Worm (Caenorhabditis elegans) whole organism, L1 larva: ENCODE results near the gene C16H3.3.

Source experiments
- C34B4.2 ChIP-seq: sonication (generic microtip); optimal IDR thresholded peaks from 2 replicates; lab custom pipeline; 2017; ENCODE audit warnings: mild to moderate bottlenecking, missing genetic modification characterization, missing compliant biosample characterization
- alr-1 ChIP-seq: fragments of 200-800 bp; sonication (Bioruptor generic); optimal IDR thresholded peaks from 2 replicates; lab custom pipeline; 2018; ENCODE audit warnings: borderline replicate concordance, mild to moderate bottlenecking, missing genetic modification characterization, missing compliant biosample characterization
- blmp-1 ChIP-seq: fragments of 150-350 bp; optimal IDR thresholded peaks from 2 replicates; lab custom pipeline; 2014; ENCODE audit warnings: missing biosample characterization, missing genetic modification characterization
- ceh-8 ChIP-seq: fragments of 200-800 bp; sonication (Bioruptor generic); optimal IDR thresholded peaks from 2 replicates; lab custom pipeline; 2018; ENCODE audit warnings: mild to moderate bottlenecking, missing genetic modification characterization, moderate library complexity, missing compliant biosample characterization
- ceh-88 ChIP-seq: fragments of 200-800 bp; sonication (Bioruptor generic); IDR thresholded peaks from 2 replicates; pipeline ENCODE4 v1.3.6; 2022; ENCODE audit warnings: missing genetic modification characterization, missing compliant biosample characterization
- ces-1 ChIP-seq: fragments of 150-350 bp; optimal IDR thresholded peaks from 2 replicates; lab custom pipeline; 2014; ENCODE audit warnings: missing biosample characterization, missing genetic modification reagents, missing genetic modification characterization
- dpl-1 ChIP-seq, 3 experiments: fragments of 150-350 bp in 2 of 3; sonication (generic microtip) in 1 of 3; optimal IDR thresholded peaks; 2 replicates each; lab custom pipeline; 2014 to 2017; ENCODE audit warnings: missing biosample characterization in 3 of 3, missing genetic modification characterization in 3 of 3, missing genetic modification reagents in 3 of 3
- efl-1 ChIP-seq, 4 experiments: fragments of 150-350 bp; optimal IDR thresholded peaks in 3 of 4; peaks in 1 of 4; 1 replicate in 1 of 4; 2 replicates in 3 of 4; lab custom pipeline; 2014; ENCODE audit warnings: missing biosample characterization in 2 of 4, missing genetic modification characterization in 2 of 4, missing genetic modification reagents in 2 of 4
- egl-13 ChIP-seq: sonication (generic microtip); optimal IDR thresholded peaks from 2 replicates; lab custom pipeline; 2016; ENCODE audit warnings: missing genotype, missing genetic modification reagents, missing genetic modification characterization, missing compliant biosample characterization
- egl-27 ChIP-seq, 2 experiments: fragments of 150-350 bp in 1 of 2; sonication (generic microtip); optimal IDR thresholded peaks; 3 replicates each; lab custom pipeline; 2017 to 2018; ENCODE audit warnings: missing biosample characterization in 2 of 2, missing genetic modification characterization in 2 of 2, missing genetic modification reagents in 2 of 2
- elt-2 ChIP-seq: sonication (generic microtip); optimal IDR thresholded peaks from 2 replicates; lab custom pipeline; 2016; ENCODE audit warnings: missing genetic modification characterization, mild to moderate bottlenecking, inconsistent platforms, missing compliant biosample characterization, missing genetic modification reagents
- elt-3 ChIP-seq, 6 experiments: fragments of 150-350 bp in 1 of 6; sonication (generic microtip); optimal IDR thresholded peaks; 2 replicates each; lab custom pipeline; 2017 to 2018; ENCODE audit warnings: missing biosample characterization in 6 of 6, missing genetic modification characterization in 6 of 6, inconsistent platforms in 1 of 6
- ets-5 ChIP-seq: fragments of 200-800 bp; sonication (Bioruptor generic); IDR thresholded peaks from 2 replicates; pipeline ENCODE4 v1.3.6; 2022; ENCODE audit warnings: missing genetic modification characterization, missing compliant biosample characterization
- fkh-8 ChIP-seq: sonication (generic microtip); optimal IDR thresholded peaks from 2 replicates; lab custom pipeline; 2016; ENCODE audit warnings: mild to moderate bottlenecking, missing genetic modification characterization, missing compliant biosample characterization
- grh-1 ChIP-seq: fragments of 200-800 bp; sonication (Bioruptor generic); IDR thresholded peaks from 2 replicates; pipeline ENCODE4 v1.3.6; 2022; ENCODE audit warnings: missing genetic modification reagents, missing genetic modification characterization, missing compliant biosample characterization
- hpl-2 ChIP-seq: fragments of 150-350 bp; optimal IDR thresholded peaks from 2 replicates; lab custom pipeline; 2014; ENCODE audit warnings: missing biosample characterization, missing genetic modification reagents, missing genetic modification characterization
- irx-1 ChIP-seq: sonication (generic microtip); optimal IDR thresholded peaks from 2 replicates; lab custom pipeline; 2016; ENCODE audit warnings: missing genetic modification characterization, missing compliant biosample characterization
- jun-1 ChIP-seq: fragments of 150-350 bp; optimal IDR thresholded peaks from 2 replicates; lab custom pipeline; 2014; ENCODE audit warnings: missing biosample characterization, missing genetic modification reagents, missing genetic modification characterization
- lin-14 ChIP-seq: fragments of 200-800 bp; sonication (Bioruptor generic); optimal IDR thresholded peaks from 2 replicates; lab custom pipeline; 2018; ENCODE audit warnings: mild to moderate bottlenecking, missing genetic modification characterization, moderate library complexity, missing compliant biosample characterization
- lin-35 ChIP-seq, 2 experiments: fragments of 150-350 bp; optimal IDR thresholded peaks; 2 replicates each; lab custom pipeline; 2014; ENCODE audit warnings: missing biosample characterization in 2 of 2, missing genetic modification characterization in 2 of 2, missing genetic modification reagents in 2 of 2
- lin-39 ChIP-seq: fragments of 150-350 bp; optimal IDR thresholded peaks from 2 replicates; lab custom pipeline; 2014; ENCODE audit warnings: missing biosample characterization, missing genetic modification reagents, missing genetic modification characterization
- lsy-2 ChIP-seq, 2 experiments: fragments of 150-350 bp; optimal IDR thresholded peaks; 2 replicates each; lab custom pipeline; 2014; ENCODE audit warnings: missing biosample characterization in 2 of 2, missing genetic modification characterization in 2 of 2
- mdl-1 ChIP-seq, 2 experiments: fragments of 150-350 bp; optimal IDR thresholded peaks; 2 replicates each; lab custom pipeline; 2014 to 2017; ENCODE audit warnings: missing biosample characterization in 2 of 2, missing genetic modification characterization in 2 of 2, inconsistent platforms in 1 of 2
- mef-2 ChIP-seq: fragments of 150-350 bp; optimal IDR thresholded peaks from 2 replicates; lab custom pipeline; 2014; ENCODE audit warnings: missing biosample characterization, missing genetic modification characterization
- mep-1 ChIP-seq: fragments of 150-350 bp; optimal IDR thresholded peaks from 2 replicates; lab custom pipeline; 2014; ENCODE audit warnings: missing biosample characterization, missing genetic modification characterization
- nhr-19 ChIP-seq: fragments of 200-800 bp; sonication (Bioruptor generic); conservative IDR thresholded peaks from 2 replicates; pipeline ENCODE4 v1.3.6; 2022; ENCODE audit warnings: missing genetic modification characterization, missing compliant biosample characterization
- nhr-20 ChIP-seq: sonication (generic microtip); optimal IDR thresholded peaks from 2 replicates; lab custom pipeline; 2016; ENCODE audit warnings: mild to moderate bottlenecking, missing genetic modification characterization, missing compliant biosample characterization
- nhr-28 ChIP-seq: fragments of 150-350 bp; optimal IDR thresholded peaks from 2 replicates; lab custom pipeline; 2014; ENCODE audit warnings: missing biosample characterization, missing genetic modification characterization
- nhr-47 ChIP-seq: sonication (generic microtip); optimal IDR thresholded peaks from 2 replicates; lab custom pipeline; 2016; ENCODE audit warnings: mild to moderate bottlenecking, missing genetic modification characterization, moderate library complexity, missing compliant biosample characterization
- nhr-71 ChIP-seq: sonication (generic microtip); optimal IDR thresholded peaks from 2 replicates; lab custom pipeline; 2016; ENCODE audit warnings: mild to moderate bottlenecking, missing genetic modification characterization, moderate library complexity, missing compliant biosample characterization
- nhr-84 ChIP-seq: sonication (generic microtip); optimal IDR thresholded peaks from 2 replicates; lab custom pipeline; 2017; ENCODE audit warnings: missing biosample characterization, missing genetic modification characterization
- nhr-85 ChIP-seq: sonication (generic microtip); peaks from one replicate; lab custom pipeline; 2016; ENCODE audit warnings: missing genetic modification characterization, inconsistent platforms, missing compliant biosample characterization
- nhr-90 ChIP-seq: sonication (generic microtip); optimal IDR thresholded peaks from 2 replicates; lab custom pipeline; 2016; ENCODE audit warnings: mild to moderate bottlenecking, missing genetic modification characterization, missing compliant biosample characterization; ENCODE audit not compliant: poor library complexity
- pag-3 ChIP-seq: sonication (generic microtip); optimal IDR thresholded peaks from 2 replicates; lab custom pipeline; 2017; ENCODE audit warnings: missing genetic modification characterization, mild to moderate bottlenecking, missing compliant biosample characterization, antibody characterized with exemption, borderline replicate concordance; ENCODE audit not compliant: insufficient read depth
- pqm-1 ChIP-seq: sonication (generic microtip); optimal IDR thresholded peaks from 3 replicates; lab custom pipeline; 2017; ENCODE audit warnings: missing biosample characterization, missing genetic modification characterization
- snpc-4 ChIP-seq: fragments of 150-350 bp; optimal IDR thresholded peaks from 2 replicates; lab custom pipeline; 2014; ENCODE audit warnings: missing biosample characterization, missing genetic modification characterization
- snu-23 ChIP-seq: sonication (generic microtip); optimal IDR thresholded peaks from 2 replicates; lab custom pipeline; 2016; ENCODE audit warnings: missing genetic modification characterization, missing compliant biosample characterization
- swsn-7 ChIP-seq: sonication (generic microtip); optimal IDR thresholded peaks from 2 replicates; lab custom pipeline; 2016; ENCODE audit warnings: missing genetic modification characterization, missing compliant biosample characterization
- tbx-2 ChIP-seq: sonication (generic microtip); optimal IDR thresholded peaks from 2 replicates; lab custom pipeline; 2016; ENCODE audit warnings: missing genetic modification characterization, missing compliant biosample characterization
- unc-30 ChIP-seq: sonication (generic microtip); optimal IDR thresholded peaks from 2 replicates; lab custom pipeline; 2017; ENCODE audit warnings: missing biosample characterization, missing genetic modification characterization
- unc-62 ChIP-seq: fragments of 150-350 bp; optimal IDR thresholded peaks from 2 replicates; lab custom pipeline; 2014; ENCODE audit warnings: missing biosample characterization, missing genetic modification reagents, missing genetic modification characterization
- vab-15 ChIP-seq: sonication (generic microtip); optimal IDR thresholded peaks from 2 replicates; lab custom pipeline; 2017; ENCODE audit warnings: missing genotype, mild to moderate bottlenecking, missing genetic modification characterization, missing compliant biosample characterization
- xbp-1 ChIP-seq: sonication (generic microtip); optimal IDR thresholded peaks from 2 replicates; lab custom pipeline; 2016; ENCODE audit warnings: missing genetic modification characterization, missing compliant biosample characterization
- zip-4 ChIP-seq: fragments of 200-800 bp; sonication (Bioruptor generic); optimal IDR thresholded peaks from 2 replicates; lab custom pipeline; 2018; ENCODE audit warnings: mild to moderate bottlenecking, missing genetic modification characterization, moderate library complexity, missing compliant biosample characterization
- ztf-11 ChIP-seq, 2 experiments: sonication (generic microtip); optimal IDR thresholded peaks; 2 replicates each; lab custom pipeline; 2016 to 2017; ENCODE audit warnings: missing genetic modification characterization in 2 of 2, missing biosample characterization in 1 of 2, missing compliant biosample characterization in 1 of 2

Gene C16H3.3

ce11 chrX:17638460-17638859 is 28.6 kb upstream of the C16H3.3 start:
- TF ChIP-seq elt-2 (peak; percentile 35), nhr-85 (tag; lab: Kevin White, UChicago) (peak; percentile 60), dpl-1 (GFP tag; optimal IDR thresholded peaks at IDR 0.05; lab: Kevin White, UChicago) (no peak), ztf-11 (tag; optimal IDR thresholded peaks at IDR 0.05; lab: Kevin White, UChicago) (no peak), blmp-1 (peak; percentile 23), zip-4 (GFP tag; lab: Kevin White, UChicago) (no peak), lin-14 (GFP tag; lab: Kevin White, UChicago) (peak; percentile 13), unc-30 (no peak), elt-3 (tag; optimal IDR thresholded peaks at IDR 0.05; lab: Kevin White, UChicago) (peak in 1 of 6 experiments; percentile 60), nhr-71 (tag; lab: Kevin White, UChicago) (peak; percentile 33), hpl-2 (GFP tag; lab: Kevin White, UChicago) (no peak), egl-13 (tag; lab: Kevin White, UChicago) (no peak)

DNA sequence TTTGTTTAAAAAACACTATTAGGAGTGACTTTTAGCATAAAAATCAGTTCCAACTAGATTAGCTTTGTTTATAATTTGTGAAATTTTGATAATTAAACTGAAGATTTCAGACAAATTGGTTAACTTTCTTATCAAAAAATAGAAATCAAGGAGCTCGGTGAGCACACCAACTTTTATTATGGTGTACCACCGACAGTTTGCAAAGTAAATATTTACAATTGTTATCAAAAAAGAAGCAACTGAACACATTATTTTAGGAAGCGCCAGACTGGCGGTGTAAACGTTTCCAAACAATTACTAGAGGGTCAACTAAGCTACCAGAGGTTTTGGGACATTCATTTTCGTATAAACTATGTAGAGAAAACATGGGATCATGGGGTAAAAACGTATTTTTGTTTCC is 27.7 kb upstream of the C16H3.3 start:
- TF ChIP-seq lin-39 (tag; lab: Kevin White, UChicago) = no peak
- TF ChIP-seq C34B4.2 (tag; lab: Kevin White, UChicago) = no peak
- TF ChIP-seq xbp-1 (tag; lab: Kevin White, UChicago) = no peak
- no peak for TF ChIP-seq hpl-2 (GFP tag; lab: Kevin White, UChicago)
- no peak for TF ChIP-seq nhr-19 (GFP tag; lab: Robert Waterston, UW)
- TF ChIP-seq mef-2 (tag; lab: Kevin White, UChicago) = no peak
- no peak for TF ChIP-seq blmp-1
- no peak for TF ChIP-seq dpl-1 (GFP tag; optimal IDR thresholded peaks at IDR 0.05; lab: Kevin White, UChicago)
- no peak for TF ChIP-seq nhr-84 (tag; lab: Kevin White, UChicago)
- no peak for TF ChIP-seq snpc-4
- no peak for TF ChIP-seq egl-27 (tag; optimal IDR thresholded peaks at IDR 0.05; lab: Kevin White, UChicago)

ce11 chrX:17636326-17636735 is 26.5 kb upstream of the C16H3.3 start:
- no peak for TF ChIP-seq ceh-8
- peak; percentile 60 for TF ChIP-seq snu-23 (GFP tag; lab: Kevin White, UChicago)
- TF ChIP-seq vab-15 (tag; lab: Kevin White, UChicago) = no peak
- TF ChIP-seq elt-2 = peak; percentile 45
- TF ChIP-seq ces-1 (GFP tag; lab: Kevin White, UChicago) = no peak
- TF ChIP-seq lsy-2 (tag; optimal IDR thresholded peaks at IDR 0.05; lab: Kevin White, UChicago) = peak in 1 of 2 experiments; percentile 37
- TF ChIP-seq nhr-71 (tag; lab: Kevin White, UChicago) = peak; percentile 83
- TF ChIP-seq fkh-8 (tag; lab: Kevin White, UChicago) = no peak
- TF ChIP-seq irx-1 (tag; lab: Kevin White, UChicago) = peak; percentile 20
- no peak for TF ChIP-seq swsn-7
- peak; percentile 48 for TF ChIP-seq tbx-2 (tag; lab: Kevin White, UChicago)
- no peak for TF ChIP-seq snpc-4
- TF ChIP-seq alr-1 (tag; lab: Kevin White, UChicago) = no peak
- TF ChIP-seq jun-1 = no peak
- no peak for TF ChIP-seq lin-39 (tag; lab: Kevin White, UChicago)
- peak in 1 of 2 experiments; percentile 60 for TF ChIP-seq lin-35 (GFP tag; optimal IDR thresholded peaks at IDR 0.05; lab: Kevin White, UChicago)
- peak; percentile 77 for TF ChIP-seq nhr-20 (tag; lab: Kevin White, UChicago)
- TF ChIP-seq elt-3 (tag; optimal IDR thresholded peaks at IDR 0.05; lab: Kevin White, UChicago) = peak in 1 of 6 experiments; percentile 33
- no peak for TF ChIP-seq pag-3 (tag; lab: Kevin White, UChicago)
- no peak for TF ChIP-seq ztf-11 (tag; optimal IDR thresholded peaks at IDR 0.05; lab: Kevin White, UChicago)
- TF ChIP-seq efl-1 (optimal IDR thresholded peaks at IDR 0.05; lab: Kevin White, UChicago) = no peak
- TF ChIP-seq efl-1 (GFP tag; optimal IDR thresholded peaks at IDR 0.05 in 1 of 2; lab: Kevin White, UChicago) = peak in 1 of 2 experiments; percentile 86
- peak; percentile 44 for TF ChIP-seq nhr-47 (tag; lab: Kevin White, UChicago)
- peak; percentile 22 for TF ChIP-seq xbp-1 (tag; lab: Kevin White, UChicago)
- TF ChIP-seq pqm-1 = no peak
- no peak for TF ChIP-seq ceh-88
- TF ChIP-seq nhr-90 (tag; lab: Kevin White, UChicago) = peak; percentile 51
- TF ChIP-seq lin-14 (GFP tag; lab: Kevin White, UChicago) = peak; percentile 85
- peak; percentile 30 for TF ChIP-seq mep-1 (tag; lab: Kevin White, UChicago)
- TF ChIP-seq grh-1 (GFP tag; lab: Robert Waterston, UW) = no peak
- TF ChIP-seq unc-62 = no peak
- peak; percentile 85 for TF ChIP-seq nhr-19 (GFP tag; lab: Robert Waterston, UW)
- peak; percentile 29 for TF ChIP-seq blmp-1
- TF ChIP-seq mdl-1 (tag; optimal IDR thresholded peaks at IDR 0.05; lab: Kevin White, UChicago) = peak in 1 of 2 experiments; percentile 64
- no peak for TF ChIP-seq ets-5 (GFP tag; lab: Robert Waterston, UW)
- no peak for TF ChIP-seq nhr-28 (tag; lab: Kevin White, UChicago)
- TF ChIP-seq egl-13 (tag; lab: Kevin White, UChicago) = no peak
